Worm (Caenorhabditis elegans) whole organism, L4 larva: ENCODE measurements around the gene C02H6.3.

ENCODE experiments used
- D1046.2 ChIP-seq: fragments of 200-800 bp; sonication (Bioruptor generic); IDR thresholded peaks from 2 replicates; pipeline ENCODE4 v1.3.6; 2022; ENCODE audit warnings: missing genetic modification characterization, missing compliant biosample characterization
- F37D6.2 ChIP-seq: sonication (generic microtip); optimal IDR thresholded peaks from 2 replicates; lab custom pipeline; 2016; ENCODE audit warnings: mild to moderate bottlenecking, missing genetic modification characterization, missing compliant biosample characterization
- Y48G9A.11 ChIP-seq: fragments of 200-800 bp; sonication (Bioruptor generic); IDR thresholded peaks from 2 replicates; pipeline ENCODE4 v1.3.6; 2022; ENCODE audit warnings: missing genetic modification reagents, missing genetic modification characterization, missing compliant biosample characterization
- ZK337.2 ChIP-seq: fragments of 200-800 bp; sonication (Bioruptor generic); IDR thresholded peaks from 2 replicates; pipeline ENCODE4 v1.3.6; 2022; ENCODE audit warnings: missing genetic modification reagents, missing genetic modification characterization, missing compliant biosample characterization
- aly-2 ChIP-seq: sonication (generic microtip); optimal IDR thresholded peaks from 2 replicates; lab custom pipeline; 2018; ENCODE audit warnings: missing biosample characterization, missing genetic modification characterization
- ceh-20 ChIP-seq: fragments of 200-800 bp; sonication (Bioruptor generic); IDR thresholded peaks from 2 replicates; pipeline ENCODE4 v1.3.6; 2022; ENCODE audit warnings: missing genetic modification reagents, missing genetic modification characterization, missing compliant biosample characterization
- ceh-32 ChIP-seq: sonication (generic microtip); optimal IDR thresholded peaks from 2 replicates; lab custom pipeline; 2016; ENCODE audit warnings: mild to moderate bottlenecking, missing genetic modification characterization, missing compliant biosample characterization; ENCODE audit not compliant: poor library complexity
- ceh-44 ChIP-seq: fragments of 200-800 bp; sonication (Bioruptor generic); IDR thresholded peaks from 2 replicates; pipeline ENCODE4 v1.3.6; 2022; ENCODE audit warnings: missing genetic modification reagents, missing genetic modification characterization, missing compliant biosample characterization
- ceh-82 ChIP-seq: sonication (generic microtip); optimal IDR thresholded peaks from 2 replicates; lab custom pipeline; 2017; ENCODE audit warnings: missing biosample characterization, missing genetic modification characterization
- ces-1 ChIP-seq: fragments of 150-350 bp; sonication (generic microtip); optimal IDR thresholded peaks from 4 replicates; lab custom pipeline; 2014; ENCODE audit warnings: missing biosample characterization, missing genetic modification reagents, missing genetic modification characterization
- ctbp-1 ChIP-seq: fragments of 200-800 bp; sonication (Bioruptor generic); IDR thresholded peaks from 2 replicates; pipeline ENCODE4 v1.3.6; 2022; ENCODE audit warnings: missing genetic modification reagents, missing genetic modification characterization, missing compliant biosample characterization
- daf-19 ChIP-seq: fragments of 200-800 bp; sonication (Bioruptor generic); conservative IDR thresholded peaks from 2 replicates; pipeline ENCODE4 v1.3.6; 2022; ENCODE audit warnings: missing genetic modification characterization, missing compliant biosample characterization
- daf-8 ChIP-seq: fragments of 200-800 bp; sonication (Bioruptor generic); IDR thresholded peaks from 2 replicates; pipeline ENCODE4 v1.3.6; 2022; ENCODE audit warnings: missing genetic modification characterization, missing compliant biosample characterization
- dpl-1 ChIP-seq: fragments of 150-350 bp; optimal IDR thresholded peaks from 2 replicates; lab custom pipeline; 2014; ENCODE audit warnings: missing biosample characterization, missing genetic modification reagents, missing genetic modification characterization
- dve-1 ChIP-seq: sonication (generic microtip); optimal IDR thresholded peaks from 2 replicates; lab custom pipeline; 2017; ENCODE audit warnings: antibody characterized with exemption, mild to moderate bottlenecking, missing genetic modification characterization, missing compliant biosample characterization; ENCODE audit not compliant: insufficient read depth
- egl-27 ChIP-seq: sonication (generic microtip); optimal IDR thresholded peaks from 3 replicates; lab custom pipeline; 2017; ENCODE audit warnings: missing biosample characterization, missing genetic modification reagents, missing genetic modification characterization
- egl-43 ChIP-seq: fragments of 200-800 bp; sonication (Bioruptor generic); IDR thresholded peaks from 2 replicates; pipeline ENCODE4 v1.3.6; 2022; ENCODE audit warnings: missing genetic modification reagents, missing genetic modification characterization, missing compliant biosample characterization
- hif-1 ChIP-seq, 2 experiments: sonication (generic microtip); optimal IDR thresholded peaks; 2 replicates each; lab custom pipeline; 2016 to 2017; ENCODE audit warnings: missing compliant biosample characterization in 2 of 2, missing genetic modification characterization in 2 of 2, missing genetic modification reagents in 2 of 2, missing genotype in 2 of 2, mild to moderate bottlenecking in 1 of 2
- lim-7 ChIP-seq: fragments of 200-800 bp; sonication (Bioruptor generic); IDR thresholded peaks from 2 replicates; pipeline ENCODE4 v1.3.6; 2022; ENCODE audit warnings: missing genetic modification characterization, missing compliant biosample characterization
- lin-1 ChIP-seq: fragments of 200-800 bp; sonication (Bioruptor generic); IDR thresholded peaks from 2 replicates; pipeline ENCODE4 v1.3.6; 2022; ENCODE audit warnings: missing genetic modification reagents, missing genetic modification characterization, missing compliant biosample characterization
- lin-29 ChIP-seq: fragments of 200-800 bp; sonication (Bioruptor generic); IDR thresholded peaks from 2 replicates; pipeline ENCODE4 v1.3.6; 2022; ENCODE audit warnings: missing genetic modification reagents, missing genetic modification characterization, missing compliant biosample characterization
- lin-39 ChIP-seq: fragments of 150-350 bp; optimal IDR thresholded peaks from 2 replicates; lab custom pipeline; 2014; ENCODE audit warnings: missing biosample characterization, missing genetic modification reagents, missing genetic modification characterization
- madf-5 ChIP-seq, 2 experiments: fragments of 200-800 bp; sonication (Bioruptor generic); IDR thresholded peaks; 2 replicates each; pipeline ENCODE4 v1.3.6; 2022; ENCODE audit warnings: missing compliant biosample characterization in 2 of 2, missing genetic modification characterization in 2 of 2
- madf-9 ChIP-seq: fragments of 200-800 bp; sonication (Bioruptor generic); conservative IDR thresholded peaks from 2 replicates; pipeline ENCODE4 v1.3.6; 2022; ENCODE audit warnings: missing genetic modification reagents, missing genetic modification characterization, missing compliant biosample characterization
- mxl-3 ChIP-seq: fragments of 200-800 bp; sonication (Bioruptor generic); optimal IDR thresholded peaks from 2 replicates; lab custom pipeline; 2018; ENCODE audit warnings: mild to moderate bottlenecking, missing genetic modification characterization, missing compliant biosample characterization
- nhr-237 ChIP-seq: sonication (generic microtip); optimal IDR thresholded peaks from 2 replicates; lab custom pipeline; 2017; ENCODE audit warnings: missing biosample characterization, missing genetic modification characterization
- nhr-28 ChIP-seq: fragments of 150-350 bp; optimal IDR thresholded peaks from 2 replicates; lab custom pipeline; 2014; ENCODE audit warnings: missing biosample characterization, missing genetic modification characterization
- nhr-41 ChIP-seq: fragments of 200-800 bp; sonication (Bioruptor generic); IDR thresholded peaks from 2 replicates; pipeline ENCODE4 v1.3.6; 2022; ENCODE audit warnings: missing genetic modification reagents, missing genetic modification characterization, missing compliant biosample characterization
- php-3 ChIP-seq: fragments of 200-800 bp; sonication (Bioruptor generic); IDR thresholded peaks from 2 replicates; pipeline ENCODE4 v1.3.6; 2022; ENCODE audit warnings: missing genetic modification reagents, missing genetic modification characterization, missing compliant biosample characterization
- spr-1 ChIP-seq: sonication (generic microtip); optimal IDR thresholded peaks from 2 replicates; lab custom pipeline; 2016; ENCODE audit warnings: mild to moderate bottlenecking, missing genetic modification characterization, missing compliant biosample characterization
- tag-97 ChIP-seq: fragments of 200-800 bp; sonication (Bioruptor generic); IDR thresholded peaks from 2 replicates; pipeline ENCODE4 v1.3.6; 2022; ENCODE audit warnings: missing genetic modification characterization, missing compliant biosample characterization
- tra-1 ChIP-seq: fragments of 200-800 bp; sonication (Bioruptor generic); IDR thresholded peaks from 2 replicates; pipeline ENCODE4 v1.3.6; 2022; ENCODE audit warnings: missing genetic modification reagents, missing genetic modification characterization, missing compliant biosample characterization
- unc-62 ChIP-seq, 3 experiments: fragments of 150-350 bp in 1 of 3; sonication (generic microtip); optimal IDR thresholded peaks in 2 of 3; peaks in 1 of 3; 1 replicate in 1 of 3; 2 replicates in 2 of 3; lab custom pipeline; 2014 to 2017; ENCODE audit warnings: missing biosample characterization in 3 of 3, missing genetic modification characterization in 3 of 3, missing genetic modification reagents in 3 of 3, missing genotype in 1 of 3
- zag-1 ChIP-seq: fragments of 150-350 bp; optimal IDR thresholded peaks from 2 replicates; lab custom pipeline; 2014; ENCODE audit warnings: missing biosample characterization, missing genetic modification characterization
- zfp-2 ChIP-seq: sonication (generic microtip); optimal IDR thresholded peaks from 2 replicates; lab custom pipeline; 2016; ENCODE audit warnings: mild to moderate bottlenecking, missing genetic modification characterization, missing compliant biosample characterization
- zip-2 ChIP-seq: fragments of 150-350 bp; optimal IDR thresholded peaks from 2 replicates; lab custom pipeline; 2014; ENCODE audit warnings: missing biosample characterization, missing genetic modification characterization

Gene C02H6.3

DNA sequence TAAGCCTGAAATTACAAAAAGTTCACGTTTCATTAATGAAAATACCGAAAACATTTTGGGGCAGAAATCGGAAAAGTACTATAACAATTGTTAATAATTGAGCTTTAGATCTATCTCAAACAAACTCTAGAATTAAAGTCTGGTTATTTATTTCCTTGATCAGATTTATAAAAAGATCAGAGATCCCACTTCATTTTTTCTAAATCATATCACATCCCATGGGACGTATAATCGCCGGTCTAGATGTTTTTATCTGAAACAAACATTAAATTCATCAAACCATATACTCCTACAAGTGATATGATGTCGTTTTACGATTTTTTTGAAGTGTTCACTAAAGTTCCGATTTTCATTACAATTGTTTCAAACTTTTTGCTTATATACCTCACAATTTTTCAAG, 24.0 kb upstream of the C02H6.3 start, which contains the start of gene str-41:
Gene str-41 (plus strand): TSS at position 301 of the 400 bp plus-strand sequence.
- TF ChIP-seq ceh-44 (GFP tag; lab: Robert Waterston, UW) (no peak), nhr-28 (tag; lab: Kevin White, UChicago) (no peak), php-3 (no peak), dve-1 (tag; lab: Kevin White, UChicago) (no peak), tra-1 (no peak), egl-43 (GFP tag; lab: Robert Waterston, UW) (no peak), D1046.2 (GFP tag; lab: Robert Waterston, UW) (no peak), spr-1 (tag; lab: Kevin White, UChicago) (no peak), tag-97 (GFP tag; lab: Robert Waterston, UW) (no peak), mxl-3 (GFP tag; lab: Kevin White, UChicago) (no peak), hif-1 (tag; optimal IDR thresholded peaks at IDR 0.05; lab: Kevin White, UChicago) (no peak), egl-27 (no peak), aly-2 (tag; lab: Kevin White, UChicago) (no peak), Y48G9A.11 (GFP tag; lab: Robert Waterston, UW) (no peak), F37D6.2 (no peak), madf-9 (no peak), zip-2 (tag; lab: Kevin White, UChicago) (no peak), lin-29 (GFP tag; lab: Robert Waterston, UW) (no peak), ces-1 (GFP tag; lab: Kevin White, UChicago) (no peak), ctbp-1 (GFP tag; lab: Robert Waterston, UW) (no peak)

DNA sequence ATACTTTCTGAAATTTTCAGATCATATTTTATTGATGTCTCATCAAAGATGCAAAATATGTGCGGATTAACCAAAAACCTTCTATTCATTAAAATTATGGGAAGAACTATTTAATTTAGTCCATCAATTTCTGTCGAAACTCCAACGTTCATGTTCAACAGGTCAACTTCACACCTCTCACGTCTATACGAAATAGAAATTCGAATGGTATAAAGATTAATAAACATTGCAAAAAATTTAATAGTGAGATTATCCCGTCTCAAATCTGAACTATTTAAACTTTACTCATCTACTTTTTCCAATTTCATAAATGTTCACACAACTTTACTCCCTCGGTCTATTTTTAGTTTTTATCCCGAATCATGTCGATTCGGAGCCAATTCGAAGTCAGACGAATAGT, 21.9 kb upstream of the C02H6.3 start, which contains the start of gene R13D7.2:
Gene R13D7.2 (plus strand): TSS at position 301 of the 400 bp plus-strand sequence.
- TF ChIP-seq zfp-2 (no peak), nhr-41 (GFP tag; lab: Robert Waterston, UW) (no peak), ceh-82 (tag; lab: Kevin White, UChicago) (no peak), madf-5 (GFP tag; IDR thresholded peaks at IDR 0.05; lab: Robert Waterston, UW) (no peak), daf-19 (GFP tag; lab: Robert Waterston, UW) (no peak), Y48G9A.11 (GFP tag; lab: Robert Waterston, UW) (no peak), nhr-237 (no peak), lin-1 (GFP tag; lab: Robert Waterston, UW) (no peak), D1046.2 (GFP tag; lab: Robert Waterston, UW) (no peak), lin-29 (GFP tag; lab: Robert Waterston, UW) (no peak)

DNA sequence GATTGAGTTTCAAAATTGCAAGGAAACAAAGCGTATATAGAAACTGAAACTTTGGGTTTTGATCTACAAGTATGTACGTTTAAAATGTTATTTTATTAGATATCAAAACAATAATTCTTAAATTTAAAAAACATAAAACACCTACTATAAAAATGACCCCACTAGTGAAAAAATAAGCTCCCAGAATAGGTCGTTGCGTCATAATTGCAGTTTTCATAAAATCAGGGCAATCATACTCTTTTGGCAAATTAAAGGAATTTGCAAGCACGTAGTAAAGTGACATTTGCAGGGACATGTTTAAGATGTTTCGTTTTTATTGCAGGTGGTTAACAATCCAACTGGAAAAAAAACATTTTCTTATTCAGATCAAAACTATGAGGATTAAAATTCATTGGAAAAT, 20.9 kb upstream of the C02H6.3 start, which contains the start of gene srt-6:
Gene srt-6 (minus strand): TSS at position 295 of the 400 bp plus-strand sequence.
- TF ChIP-seq lin-39 (tag; lab: Kevin White, UChicago), result no peak
- TF ChIP-seq ZK337.2 (GFP tag; lab: Robert Waterston, UW), result no peak
- no peak for TF ChIP-seq ceh-82 (tag; lab: Kevin White, UChicago)
- no peak for TF ChIP-seq tag-97 (GFP tag; lab: Robert Waterston, UW)
- no peak for TF ChIP-seq ceh-32 (tag; lab: Kevin White, UChicago)
- TF ChIP-seq lim-7 (GFP tag; lab: Robert Waterston, UW), result no peak
- no peak for TF ChIP-seq daf-8
- no peak for TF ChIP-seq dpl-1 (GFP tag; lab: Kevin White, UChicago)

DNA sequence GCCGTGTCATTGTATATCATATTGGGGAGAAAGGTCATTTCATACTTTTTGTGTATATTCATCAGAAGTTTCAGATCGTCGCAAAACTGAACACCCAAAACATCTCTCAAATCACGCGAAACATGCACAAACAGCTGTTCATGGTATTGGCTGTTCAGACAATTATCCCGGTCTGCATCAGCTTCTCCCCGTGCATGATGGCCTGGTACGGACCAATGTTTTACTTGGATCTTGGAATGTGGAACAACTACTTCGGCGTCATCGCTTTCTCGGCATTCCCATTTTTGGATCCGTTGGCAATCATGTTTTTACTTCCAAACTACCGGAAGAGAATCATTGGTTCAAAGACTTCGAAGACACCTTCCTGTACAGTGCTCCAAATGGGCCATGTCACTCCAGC, 15.8 kb upstream of the C02H6.3 start:
- no peak for TF ChIP-seq ceh-20 (GFP tag; lab: Robert Waterston, UW)
- no peak for TF ChIP-seq zag-1
- peak in 1 of 2 experiments; percentile 92 for TF ChIP-seq unc-62 (GFP tag; optimal IDR thresholded peaks at IDR 0.05 in 1 of 2; lab: Kevin White, UChicago)
- no peak for TF ChIP-seq unc-62 (tag; optimal IDR thresholded peaks at IDR 0.05; lab: Kevin White, UChicago)
